Worm (Caenorhabditis elegans): ENCODE results near the gene T12D8.9.

The T12D8.9 gene

ce11 chrIII:13642776-13643175 lies 25.9 kb downstream of the T12D8.9 start:
- TF ChIP-seq rnt-1 (tag; optimal IDR thresholded peaks at IDR 0.05) (no peak), pag-3 (tag; optimal IDR thresholded peaks at IDR 0.05; ENCODE audit: borderline replicate concordance) (no peak), ceh-6 (GFP tag; optimal IDR thresholded peaks at IDR 0.05) (no peak), madf-2 (tag; optimal IDR thresholded peaks at IDR 0.05) (no peak), K09A11.1 (tag; optimal IDR thresholded peaks at IDR 0.05; ENCODE audit: insufficient read depth) (no peak), ceh-31 (tag; optimal IDR thresholded peaks at IDR 0.05) (no peak), C38D4.7 (GFP tag; optimal IDR thresholded peaks at IDR 0.05) (no peak), fkh-10 (GFP tag; optimal IDR thresholded peaks at IDR 0.05) (no peak), ceh-34 (tag; optimal IDR thresholded peaks at IDR 0.05) (no peak), ceh-30 (tag; optimal IDR thresholded peaks at IDR 0.05) (no peak)

- peak; percentile 20 for TF ChIP-seq che-1 (tag; optimal IDR thresholded peaks at IDR 0.05)
- TF ChIP-seq hlh-30 (tag; optimal IDR thresholded peaks at IDR 0.05; ENCODE audit: insufficient read depth) = peak; percentile 37
- TF ChIP-seq lim-6 (tag; optimal IDR thresholded peaks at IDR 0.05) = no peak
- TF ChIP-seq ceh-2 (tag; optimal IDR thresholded peaks at IDR 0.05) = peak; percentile 12
- no peak for TF ChIP-seq pag-3 (tag; optimal IDR thresholded peaks at IDR 0.05; ENCODE audit: borderline replicate concordance)
- peak; percentile 84 for TF ChIP-seq rnt-1 (tag; optimal IDR thresholded peaks at IDR 0.05)
- peak; percentile 19 for TF ChIP-seq ttx-3 (tag; optimal IDR thresholded peaks at IDR 0.05)
- peak; percentile 52 for TF ChIP-seq ceh-6 (GFP tag; optimal IDR thresholded peaks at IDR 0.05)
- peak; percentile 93 for TF ChIP-seq ceh-30 (tag; optimal IDR thresholded peaks at IDR 0.05)
- no peak for TF ChIP-seq ama-1 (optimal IDR thresholded peaks at IDR 0.05)
- TF ChIP-seq Y22D7AL.16 (tag; optimal IDR thresholded peaks at IDR 0.05) = no peak
- peak; percentile 29 for TF ChIP-seq tbx-7 (tag; optimal IDR thresholded peaks at IDR 0.05)
- peak; percentile 63 for TF ChIP-seq ztf-16 (tag; optimal IDR thresholded peaks at IDR 0.05)
- peak; percentile 94 for TF ChIP-seq unc-55 (GFP tag; optimal IDR thresholded peaks at IDR 0.05)
- peak; percentile 90 for TF ChIP-seq ceh-31 (tag; optimal IDR thresholded peaks at IDR 0.05)
- TF ChIP-seq ceh-24 (tag; optimal IDR thresholded peaks at IDR 0.05) = no peak
- peak; percentile 91 for TF ChIP-seq pax-1 (tag; optimal IDR thresholded peaks at IDR 0.05)
- TF ChIP-seq ceh-34 (tag; optimal IDR thresholded peaks at IDR 0.05) = peak; percentile 87
- no peak for TF ChIP-seq lin-11 (tag; optimal IDR thresholded peaks at IDR 0.05)
- TF ChIP-seq dmd-4 (tag; optimal IDR thresholded peaks at IDR 0.05; ENCODE audit: borderline replicate concordance) = no peak
- no peak for TF ChIP-seq K02D7.2 (tag; optimal IDR thresholded peaks at IDR 0.05)
- peak; percentile 29 for TF ChIP-seq sox-2 (GFP tag; IDR thresholded peaks at IDR 0.05)
- no peak for TF ChIP-seq ceh-45 (GFP tag; IDR thresholded peaks at IDR 0.05)
- no peak for TF ChIP-seq fkh-6 (tag; optimal IDR thresholded peaks at IDR 0.05)
- TF ChIP-seq ceh-19 (GFP tag; optimal IDR thresholded peaks at IDR 0.05) = peak; percentile 23
- peak; percentile 90 for TF ChIP-seq ceh-14 (tag; optimal IDR thresholded peaks at IDR 0.05)
- TF ChIP-seq hlh-8 (tag; optimal IDR thresholded peaks at IDR 0.05) = no peak
- TF ChIP-seq ref-2 (tag; optimal IDR thresholded peaks at IDR 0.05) = peak; percentile 95
- TF ChIP-seq ceh-48 (tag; optimal IDR thresholded peaks at IDR 0.05) = peak; percentile 97
- TF ChIP-seq sox-4 (tag; optimal IDR thresholded peaks at IDR 0.05) = no peak
- no peak for TF ChIP-seq npax-4 (tag; optimal IDR thresholded peaks at IDR 0.05)
- peak; percentile 40 for TF ChIP-seq F13H6.1 (tag; optimal IDR thresholded peaks at IDR 0.05)
- peak; percentile 91 for TF ChIP-seq ceh-18 (tag; optimal IDR thresholded peaks at IDR 0.05)
- TF ChIP-seq mec-3 (tag; optimal IDR thresholded peaks at IDR 0.05; ENCODE audit: borderline replicate concordance) = no peak
- peak; percentile 86 for TF ChIP-seq tbx-2 (tag; optimal IDR thresholded peaks at IDR 0.05)
- peak; percentile 66 for TF ChIP-seq pqm-1 (tag; optimal IDR thresholded peaks at IDR 0.05)
- peak; percentile 48 for TF ChIP-seq K09A11.1 (tag; optimal IDR thresholded peaks at IDR 0.05; ENCODE audit: insufficient read depth)
- peak; percentile 21 for TF ChIP-seq gmeb-2 (tag; optimal IDR thresholded peaks at IDR 0.05)
- TF ChIP-seq hlh-13 (GFP tag; optimal IDR thresholded peaks at IDR 0.05) = no peak
- peak; percentile 66 for TF ChIP-seq unc-86 (tag; optimal IDR thresholded peaks at IDR 0.05)
- TF ChIP-seq ceh-9 (tag; optimal IDR thresholded peaks at IDR 0.05) = no peak
- peak; percentile 27 for TF ChIP-seq madf-2 (tag; optimal IDR thresholded peaks at IDR 0.05)
- TF ChIP-seq nhr-11 (tag; optimal IDR thresholded peaks at IDR 0.05) = no peak
- no peak for TF ChIP-seq unc-3 (GFP tag; conservative IDR thresholded peaks at IDR 0.05)
- peak; percentile 41 for TF ChIP-seq unc-3 (tag; optimal IDR thresholded peaks at IDR 0.05)
- no peak for TF ChIP-seq zip-5 (tag; optimal IDR thresholded peaks at IDR 0.05)
- peak; percentile 60 for TF ChIP-seq pha-2 (tag; optimal IDR thresholded peaks at IDR 0.05)
- TF ChIP-seq syd-9 (tag; optimal IDR thresholded peaks at IDR 0.05) = peak; percentile 73
- TF ChIP-seq ceh-22 (tag; optimal IDR thresholded peaks at IDR 0.05) = no peak
Observed at ce11 chrIII:13643534-13643933, 26.6 kb downstream of the T12D8.9 start, which contains the start of the genes drr-2 and set-16. TSS of gene drr-2 (minus strand) at chrIII:13643570. TSS of gene set-16 (plus strand) at chrIII:13643916.

Measured in whole organism, late embryonic.